Worm (Caenorhabditis elegans) whole organism, L1 larva: ENCODE results near the gene unc-4.
A peak's percentile ranks its signal among the peaks of the same experiment; 100 is the strongest.

ENCODE experiments used
- C16A3.4 ChIP-seq: fragments of 150-350 bp; optimal IDR thresholded peaks from 2 replicates; lab custom pipeline; 2014; ENCODE audit warnings: missing biosample characterization, missing genetic modification characterization
- Y116A8C.19 ChIP-seq: sonication (generic microtip); optimal IDR thresholded peaks from 2 replicates; lab custom pipeline; 2016; ENCODE audit warnings: missing compliant biosample characterization, missing genetic modification characterization, borderline replicate concordance
- aly-2 ChIP-seq: fragments of 150-350 bp; optimal IDR thresholded peaks from 2 replicates; lab custom pipeline; 2014; ENCODE audit warnings: missing biosample characterization, missing genetic modification characterization
- ama-1 ChIP-seq: fragments of 150-350 bp; optimal IDR thresholded peaks from 2 replicates; lab custom pipeline; 2014
- blmp-1 ChIP-seq: fragments of 150-350 bp; optimal IDR thresholded peaks from 2 replicates; lab custom pipeline; 2014; ENCODE audit warnings: missing biosample characterization, missing genetic modification characterization
- ceh-63 ChIP-seq: fragments of 200-800 bp; sonication (Bioruptor generic); optimal IDR thresholded peaks from 2 replicates; lab custom pipeline; 2018; ENCODE audit warnings: mild to moderate bottlenecking, missing genetic modification characterization, missing compliant biosample characterization
- ceh-90 ChIP-seq: sonication (generic microtip); optimal IDR thresholded peaks from 2 replicates; lab custom pipeline; 2016; ENCODE audit warnings: missing genetic modification characterization, missing compliant biosample characterization
- egl-27 ChIP-seq, 2 experiments: fragments of 150-350 bp in 1 of 2; sonication (generic microtip); optimal IDR thresholded peaks; 3 replicates each; lab custom pipeline; 2017 to 2018; ENCODE audit warnings: missing biosample characterization in 2 of 2, missing genetic modification characterization in 2 of 2, missing genetic modification reagents in 2 of 2
- elt-3 ChIP-seq, 6 experiments: fragments of 150-350 bp in 1 of 6; sonication (generic microtip); optimal IDR thresholded peaks; 2 replicates each; lab custom pipeline; 2017 to 2018; ENCODE audit warnings: missing biosample characterization in 6 of 6, missing genetic modification characterization in 6 of 6, inconsistent platforms in 1 of 6
- ets-5 ChIP-seq: fragments of 200-800 bp; sonication (Bioruptor generic); IDR thresholded peaks from 2 replicates; pipeline ENCODE4 v1.3.6; 2022; ENCODE audit warnings: missing genetic modification characterization, missing compliant biosample characterization
- fkh-10 ChIP-seq: sonication (generic microtip); optimal IDR thresholded peaks from 2 replicates; lab custom pipeline; 2017; ENCODE audit warnings: missing biosample characterization, missing genetic modification reagents, missing genetic modification characterization
- fos-1 ChIP-seq: fragments of 150-350 bp; optimal IDR thresholded peaks from 2 replicates; lab custom pipeline; 2014; ENCODE audit warnings: missing biosample characterization, missing genetic modification characterization
- hlh-4 ChIP-seq: sonication (generic microtip); optimal IDR thresholded peaks from 2 replicates; lab custom pipeline; 2016; ENCODE audit warnings: mild to moderate bottlenecking, missing genetic modification characterization, missing compliant biosample characterization
- hpl-2 ChIP-seq: fragments of 150-350 bp; optimal IDR thresholded peaks from 2 replicates; lab custom pipeline; 2014; ENCODE audit warnings: missing biosample characterization, missing genetic modification reagents, missing genetic modification characterization
- isw-1 ChIP-seq: fragments of 200-800 bp; sonication (Bioruptor generic); IDR thresholded peaks from 2 replicates; pipeline ENCODE4 v1.3.6; 2022; ENCODE audit warnings: missing genetic modification characterization, missing compliant biosample characterization
- lin-35 ChIP-seq, 2 experiments: fragments of 150-350 bp; optimal IDR thresholded peaks; 2 replicates each; lab custom pipeline; 2014; ENCODE audit warnings: missing biosample characterization in 2 of 2, missing genetic modification characterization in 2 of 2, missing genetic modification reagents in 2 of 2
- lir-3 ChIP-seq: sonication (generic microtip); optimal IDR thresholded peaks from 2 replicates; lab custom pipeline; 2016; ENCODE audit warnings: mild to moderate bottlenecking, missing genetic modification characterization, moderate library complexity, missing compliant biosample characterization; ENCODE audit not compliant: poor library complexity
- mef-2 ChIP-seq: fragments of 150-350 bp; optimal IDR thresholded peaks from 2 replicates; lab custom pipeline; 2014; ENCODE audit warnings: missing biosample characterization, missing genetic modification characterization
- nhr-71 ChIP-seq: sonication (generic microtip); optimal IDR thresholded peaks from 2 replicates; lab custom pipeline; 2016; ENCODE audit warnings: mild to moderate bottlenecking, missing genetic modification characterization, moderate library complexity, missing compliant biosample characterization
- nhr-84 ChIP-seq: sonication (generic microtip); optimal IDR thresholded peaks from 2 replicates; lab custom pipeline; 2017; ENCODE audit warnings: missing biosample characterization, missing genetic modification characterization
- nhr-85 ChIP-seq: sonication (generic microtip); peaks from one replicate; lab custom pipeline; 2016; ENCODE audit warnings: missing genetic modification characterization, inconsistent platforms, missing compliant biosample characterization
- nhr-90 ChIP-seq: sonication (generic microtip); optimal IDR thresholded peaks from 2 replicates; lab custom pipeline; 2016; ENCODE audit warnings: mild to moderate bottlenecking, missing genetic modification characterization, missing compliant biosample characterization; ENCODE audit not compliant: poor library complexity
- pag-3 ChIP-seq: sonication (generic microtip); optimal IDR thresholded peaks from 2 replicates; lab custom pipeline; 2017; ENCODE audit warnings: missing genetic modification characterization, mild to moderate bottlenecking, missing compliant biosample characterization, antibody characterized with exemption, borderline replicate concordance; ENCODE audit not compliant: insufficient read depth
- pax-3 ChIP-seq: fragments of 200-800 bp; sonication (Bioruptor generic); optimal IDR thresholded peaks from 2 replicates; lab custom pipeline; 2018; ENCODE audit warnings: mild to moderate bottlenecking, missing genetic modification characterization, moderate library complexity, missing compliant biosample characterization
- skn-1 ChIP-seq: fragments of 150-350 bp; optimal IDR thresholded peaks from 2 replicates; lab custom pipeline; 2014; ENCODE audit warnings: missing biosample characterization, missing genetic modification characterization
- snpc-4 ChIP-seq: fragments of 150-350 bp; optimal IDR thresholded peaks from 2 replicates; lab custom pipeline; 2014; ENCODE audit warnings: missing biosample characterization, missing genetic modification characterization
- snu-23 ChIP-seq: sonication (generic microtip); optimal IDR thresholded peaks from 2 replicates; lab custom pipeline; 2016; ENCODE audit warnings: missing genetic modification characterization, missing compliant biosample characterization
- sox-4 ChIP-seq: sonication (generic microtip); optimal IDR thresholded peaks from 2 replicates; lab custom pipeline; 2016; ENCODE audit warnings: missing genetic modification characterization, missing compliant biosample characterization
- sup-37 ChIP-seq: fragments of 200-800 bp; sonication (Bioruptor generic); optimal IDR thresholded peaks from 2 replicates; lab custom pipeline; 2018; ENCODE audit warnings: mild to moderate bottlenecking, missing genetic modification characterization, missing compliant biosample characterization
- xbp-1 ChIP-seq: sonication (generic microtip); optimal IDR thresholded peaks from 2 replicates; lab custom pipeline; 2016; ENCODE audit warnings: missing genetic modification characterization, missing compliant biosample characterization
- zag-1 ChIP-seq: fragments of 150-350 bp; optimal IDR thresholded peaks from 2 replicates; lab custom pipeline; 2014; ENCODE audit warnings: missing biosample characterization, missing genetic modification characterization
- ztf-11 ChIP-seq, 2 experiments: sonication (generic microtip); optimal IDR thresholded peaks; 2 replicates each; lab custom pipeline; 2016 to 2017; ENCODE audit warnings: missing genetic modification characterization in 2 of 2, missing biosample characterization in 1 of 2, missing compliant biosample characterization in 1 of 2
- ztf-4 ChIP-seq: fragments of 150-350 bp; optimal IDR thresholded peaks from 2 replicates; lab custom pipeline; 2014; ENCODE audit warnings: missing biosample characterization, missing genetic modification characterization

unc-4 gene

DNA sequence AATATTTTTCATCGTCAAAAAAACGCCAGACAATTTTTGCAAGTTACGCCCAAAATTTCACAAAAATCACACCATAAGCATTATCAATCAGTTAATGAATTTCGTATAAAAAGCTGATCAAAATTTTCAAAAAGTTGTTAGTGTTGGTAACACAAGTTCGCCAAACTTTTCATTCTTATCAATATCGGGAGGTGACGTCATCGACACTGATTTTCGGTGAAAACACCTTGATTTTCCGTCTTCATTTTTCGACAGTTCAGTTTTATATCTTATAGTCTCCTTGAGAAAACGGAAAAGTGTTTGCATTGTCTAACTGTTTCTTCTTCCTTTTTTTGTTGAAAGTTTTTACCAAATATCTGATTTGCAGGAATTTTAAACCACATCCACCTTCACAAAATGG lies 19.4 kb downstream of the unc-4 start, which contains the start of gene C08H9.15:
C08H9.15 (plus strand) TSS at position 368 of the 400 bp plus-strand sequence.
- peak in 4 of 6 experiments; percentile 16 to 64 (median 45) for TF ChIP-seq elt-3 (tag; optimal IDR thresholded peaks at IDR 0.05; lab: Kevin White, UChicago)
- TF ChIP-seq blmp-1 (tag; lab: Kevin White, UChicago), result peak; percentile 85
- TF ChIP-seq hlh-4, result no peak
- TF ChIP-seq nhr-85 (tag; lab: Kevin White, UChicago), result peak; percentile 61

DNA sequence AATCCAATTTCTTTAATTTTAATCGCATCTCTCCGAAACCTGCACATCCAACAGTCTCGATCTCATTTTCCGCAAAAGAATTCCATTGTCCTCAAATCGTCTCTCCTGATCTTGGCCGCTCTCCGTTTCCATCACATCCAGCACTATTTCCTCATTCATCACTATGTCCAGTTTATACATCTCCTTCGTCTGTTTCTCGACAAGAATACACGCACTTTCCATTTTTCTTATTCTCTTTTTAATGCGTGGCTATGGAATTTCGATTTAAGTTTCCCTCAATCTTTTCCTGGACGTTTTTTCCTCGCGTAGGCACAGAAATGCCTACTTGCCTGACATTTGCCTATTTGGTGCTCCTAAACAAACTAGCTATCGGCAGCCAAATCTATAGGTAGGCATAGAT lies 20.4 kb downstream of the unc-4 start:
- TF ChIP-seq fkh-10 (GFP tag; lab: Kevin White, UChicago), result no peak
- TF ChIP-seq blmp-1 (tag; lab: Kevin White, UChicago), result peak; percentile 97

DNA sequence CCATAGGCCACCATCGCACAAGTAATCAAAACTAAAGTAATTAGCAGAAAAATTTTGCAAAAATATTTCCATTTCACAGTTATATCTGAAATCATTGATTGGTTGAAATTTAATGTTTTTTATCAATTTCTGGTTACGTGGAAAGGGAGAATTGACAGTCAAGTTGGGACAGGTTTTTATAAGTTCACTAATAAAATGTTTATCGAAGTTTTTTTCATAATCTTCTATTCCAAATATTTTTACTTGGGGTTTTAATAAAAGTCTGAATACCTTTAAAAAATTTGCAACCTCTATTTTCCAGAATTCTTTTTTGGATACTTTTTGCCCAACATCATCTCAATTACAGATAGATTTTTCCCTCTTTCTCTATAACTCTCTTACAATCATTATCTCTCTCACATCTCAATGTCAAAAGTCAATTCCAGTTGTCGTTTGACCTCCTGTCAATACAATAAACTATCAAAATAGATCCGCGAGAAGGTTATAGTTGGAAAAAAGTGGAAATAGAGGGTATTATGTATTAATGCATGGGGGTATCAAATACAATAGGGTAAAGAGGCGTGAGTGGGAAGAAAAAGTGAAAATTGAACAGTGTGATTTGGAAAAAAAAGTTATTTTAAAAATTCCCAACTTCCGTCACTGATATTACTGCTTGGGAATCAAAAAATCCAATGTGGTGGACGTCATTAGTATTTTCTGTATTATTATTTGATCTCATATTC lies 25.5 kb downstream of the unc-4 start, which contains the start of the genes chil-2 and ctsa-3.2:
chil-2 (minus strand) TSS at position 101 of the 722 bp plus-strand sequence.
ctsa-3.2 (plus strand) TSS at position 672 of the 722 bp plus-strand sequence.
- no peak for TF ChIP-seq ets-5 (GFP tag; lab: Robert Waterston, UW)
- no peak for TF ChIP-seq pax-3
- no peak for TF ChIP-seq lir-3 (tag; lab: Kevin White, UChicago)
- TF ChIP-seq lin-35 (GFP tag; optimal IDR thresholded peaks at IDR 0.05; lab: Kevin White, UChicago), result no peak
- no peak for TF ChIP-seq ceh-63 (GFP tag; lab: Kevin White, UChicago)
- TF ChIP-seq skn-1 (tag; lab: Kevin White, UChicago), result no peak
- no peak for TF ChIP-seq C16A3.4 (tag; lab: Kevin White, UChicago)
- no peak for TF ChIP-seq ama-1 (lab: Kevin White, UChicago)
- no peak for TF ChIP-seq ztf-4 (tag; lab: Kevin White, UChicago)
- no peak for TF ChIP-seq Y116A8C.19 (tag; lab: Kevin White, UChicago)
- no peak for TF ChIP-seq nhr-84 (tag; lab: Kevin White, UChicago)
- no peak for TF ChIP-seq pag-3 (tag; lab: Kevin White, UChicago)
- no peak for TF ChIP-seq snpc-4 (tag; lab: Kevin White, UChicago)
- TF ChIP-seq nhr-71, result no peak
- TF ChIP-seq ztf-11 (tag; optimal IDR thresholded peaks at IDR 0.05; lab: Kevin White, UChicago), result no peak
- no peak for TF ChIP-seq sup-37
- no peak for TF ChIP-seq mef-2 (tag; lab: Kevin White, UChicago)
- no peak for TF ChIP-seq hpl-2 (GFP tag; lab: Kevin White, UChicago)

DNA sequence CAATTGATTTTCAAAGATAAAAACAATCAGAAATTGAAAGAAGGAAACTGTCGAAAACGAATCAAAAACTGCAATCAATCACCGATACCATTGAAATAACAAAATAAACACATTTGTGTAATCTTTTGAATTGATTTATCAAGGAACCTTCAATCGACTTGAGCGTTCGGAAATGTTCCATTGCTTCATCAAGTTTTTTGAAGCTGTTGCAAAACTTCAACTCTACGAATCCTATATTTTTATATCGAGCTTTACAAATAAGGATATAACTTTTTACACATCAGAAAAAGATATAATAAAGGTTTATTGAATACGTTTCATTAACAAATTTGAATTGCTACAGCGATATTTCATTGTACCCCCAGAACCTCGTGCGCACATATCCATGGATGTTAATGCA lies 27.2 kb downstream of the unc-4 start, which contains the start of gene chil-8:
chil-8 (minus strand) TSS at position 101 of the 400 bp plus-strand sequence.
- TF ChIP-seq pax-3 (no peak), aly-2 (tag; lab: Kevin White, UChicago) (no peak), egl-27 (tag; optimal IDR thresholded peaks at IDR 0.05; lab: Kevin White, UChicago) (no peak), blmp-1 (tag; lab: Kevin White, UChicago) (no peak), elt-3 (tag; optimal IDR thresholded peaks at IDR 0.05; lab: Kevin White, UChicago) (no peak)

DNA sequence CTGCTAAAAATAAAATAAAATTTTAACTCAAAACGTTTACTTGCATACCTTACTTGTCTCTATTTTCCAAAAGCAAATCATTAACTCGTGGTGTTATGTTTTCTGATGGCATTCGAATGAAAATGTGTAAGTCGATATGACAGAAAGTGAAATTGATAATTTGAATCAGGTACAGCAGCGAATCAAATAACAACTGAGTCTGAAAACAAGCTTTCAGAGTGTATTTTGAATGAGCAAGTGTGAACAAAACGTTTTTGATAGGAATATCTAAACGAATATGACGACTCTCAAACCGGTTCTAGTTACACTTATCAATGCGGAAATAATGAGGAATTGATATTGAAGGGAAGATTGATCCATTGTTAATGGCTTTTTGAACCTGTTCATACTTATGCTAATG lies 29.1 kb downstream of the unc-4 start, which contains the start of gene chil-7:
chil-7 (minus strand) TSS at position 112 of the 400 bp plus-strand sequence.
- no peak for TF ChIP-seq pag-3 (tag; lab: Kevin White, UChicago)
- TF ChIP-seq snu-23, result no peak
- no peak for TF ChIP-seq sox-4
- TF ChIP-seq fos-1 (tag; lab: Kevin White, UChicago), result no peak
- TF ChIP-seq fkh-10 (GFP tag; lab: Kevin White, UChicago), result no peak
- TF ChIP-seq ztf-11 (tag; optimal IDR thresholded peaks at IDR 0.05; lab: Kevin White, UChicago), result no peak
- TF ChIP-seq ceh-90 (tag; lab: Kevin White, UChicago), result no peak
- no peak for TF ChIP-seq isw-1 (GFP tag; lab: Robert Waterston, UW)
- no peak for TF ChIP-seq ets-5 (GFP tag; lab: Robert Waterston, UW)
- TF ChIP-seq xbp-1 (tag; lab: Kevin White, UChicago), result no peak
- no peak for TF ChIP-seq nhr-90 (tag; lab: Kevin White, UChicago)
- TF ChIP-seq zag-1 (tag; lab: Kevin White, UChicago), result no peak
